Worm (Caenorhabditis elegans) whole organism, L1 larva: Measurements from ENCODE around the gene psf-1.

ENCODE experiments used
- C16A3.4 ChIP-seq: fragments of 150-350 bp; optimal IDR thresholded peaks from 2 replicates; lab custom pipeline; 2014; ENCODE audit warnings: missing biosample characterization, missing genetic modification characterization
- F16B12.6 ChIP-seq: fragments of 150-350 bp; optimal IDR thresholded peaks from 2 replicates; lab custom pipeline; 2014; ENCODE audit warnings: missing biosample characterization, missing genetic modification characterization
- Y116A8C.19 ChIP-seq: sonication (generic microtip); optimal IDR thresholded peaks from 2 replicates; lab custom pipeline; 2016; ENCODE audit warnings: missing compliant biosample characterization, missing genetic modification characterization, borderline replicate concordance
- aha-1 ChIP-seq: fragments of 150-350 bp; optimal IDR thresholded peaks from 2 replicates; lab custom pipeline; 2014; ENCODE audit warnings: missing biosample characterization, missing genetic modification characterization
- alr-1 ChIP-seq: fragments of 200-800 bp; sonication (Bioruptor generic); optimal IDR thresholded peaks from 2 replicates; lab custom pipeline; 2018; ENCODE audit warnings: borderline replicate concordance, mild to moderate bottlenecking, missing genetic modification characterization, missing compliant biosample characterization
- blmp-1 ChIP-seq: fragments of 150-350 bp; optimal IDR thresholded peaks from 2 replicates; lab custom pipeline; 2014; ENCODE audit warnings: missing biosample characterization, missing genetic modification characterization
- ceh-63 ChIP-seq: fragments of 200-800 bp; sonication (Bioruptor generic); optimal IDR thresholded peaks from 2 replicates; lab custom pipeline; 2018; ENCODE audit warnings: mild to moderate bottlenecking, missing genetic modification characterization, missing compliant biosample characterization
- dpl-1 ChIP-seq, 3 experiments: fragments of 150-350 bp in 2 of 3; sonication (generic microtip) in 1 of 3; optimal IDR thresholded peaks; 2 replicates each; lab custom pipeline; 2014 to 2017; ENCODE audit warnings: missing biosample characterization in 3 of 3, missing genetic modification characterization in 3 of 3, missing genetic modification reagents in 3 of 3
- efl-1 ChIP-seq, 4 experiments: fragments of 150-350 bp; optimal IDR thresholded peaks in 3 of 4; peaks in 1 of 4; 1 replicate in 1 of 4; 2 replicates in 3 of 4; lab custom pipeline; 2014; ENCODE audit warnings: missing biosample characterization in 2 of 4, missing genetic modification characterization in 2 of 4, missing genetic modification reagents in 2 of 4
- efl-3 ChIP-seq: fragments of 200-800 bp; sonication (Bioruptor generic); optimal IDR thresholded peaks from 2 replicates; lab custom pipeline; 2018; ENCODE audit warnings: mild to moderate bottlenecking, missing genetic modification characterization, missing compliant biosample characterization
- egl-13 ChIP-seq: sonication (generic microtip); optimal IDR thresholded peaks from 2 replicates; lab custom pipeline; 2016; ENCODE audit warnings: missing genotype, missing genetic modification reagents, missing genetic modification characterization, missing compliant biosample characterization
- egl-27 ChIP-seq, 2 experiments: fragments of 150-350 bp in 1 of 2; sonication (generic microtip); optimal IDR thresholded peaks; 3 replicates each; lab custom pipeline; 2017 to 2018; ENCODE audit warnings: missing biosample characterization in 2 of 2, missing genetic modification characterization in 2 of 2, missing genetic modification reagents in 2 of 2
- elt-3 ChIP-seq, 6 experiments: fragments of 150-350 bp in 1 of 6; sonication (generic microtip); optimal IDR thresholded peaks; 2 replicates each; lab custom pipeline; 2017 to 2018; ENCODE audit warnings: missing biosample characterization in 6 of 6, missing genetic modification characterization in 6 of 6, inconsistent platforms in 1 of 6
- ets-5 ChIP-seq: fragments of 200-800 bp; sonication (Bioruptor generic); IDR thresholded peaks from 2 replicates; pipeline ENCODE4 v1.3.6; 2022; ENCODE audit warnings: missing genetic modification characterization, missing compliant biosample characterization
- fkh-10 ChIP-seq: sonication (generic microtip); optimal IDR thresholded peaks from 2 replicates; lab custom pipeline; 2017; ENCODE audit warnings: missing biosample characterization, missing genetic modification reagents, missing genetic modification characterization
- fkh-8 ChIP-seq: sonication (generic microtip); optimal IDR thresholded peaks from 2 replicates; lab custom pipeline; 2016; ENCODE audit warnings: mild to moderate bottlenecking, missing genetic modification characterization, missing compliant biosample characterization
- fos-1 ChIP-seq: fragments of 150-350 bp; optimal IDR thresholded peaks from 2 replicates; lab custom pipeline; 2014; ENCODE audit warnings: missing biosample characterization, missing genetic modification characterization
- grh-1 ChIP-seq: fragments of 200-800 bp; sonication (Bioruptor generic); IDR thresholded peaks from 2 replicates; pipeline ENCODE4 v1.3.6; 2022; ENCODE audit warnings: missing genetic modification reagents, missing genetic modification characterization, missing compliant biosample characterization
- hlh-17 ChIP-seq: fragments of 200-800 bp; sonication (Bioruptor generic); optimal IDR thresholded peaks from 2 replicates; lab custom pipeline; 2018; ENCODE audit warnings: missing genetic modification characterization, mild to moderate bottlenecking, missing compliant biosample characterization, moderate library complexity, borderline replicate concordance
- hpl-2 ChIP-seq: fragments of 150-350 bp; optimal IDR thresholded peaks from 2 replicates; lab custom pipeline; 2014; ENCODE audit warnings: missing biosample characterization, missing genetic modification reagents, missing genetic modification characterization
- irx-1 ChIP-seq: sonication (generic microtip); optimal IDR thresholded peaks from 2 replicates; lab custom pipeline; 2016; ENCODE audit warnings: missing genetic modification characterization, missing compliant biosample characterization
- isw-1 ChIP-seq: fragments of 200-800 bp; sonication (Bioruptor generic); IDR thresholded peaks from 2 replicates; pipeline ENCODE4 v1.3.6; 2022; ENCODE audit warnings: missing genetic modification characterization, missing compliant biosample characterization
- jun-1 ChIP-seq: fragments of 150-350 bp; optimal IDR thresholded peaks from 2 replicates; lab custom pipeline; 2014; ENCODE audit warnings: missing biosample characterization, missing genetic modification reagents, missing genetic modification characterization
- lin-13 ChIP-seq: fragments of 150-350 bp; optimal IDR thresholded peaks from 2 replicates; lab custom pipeline; 2014; ENCODE audit warnings: missing biosample characterization, missing genetic modification reagents, missing genetic modification characterization
- lin-14 ChIP-seq: fragments of 200-800 bp; sonication (Bioruptor generic); optimal IDR thresholded peaks from 2 replicates; lab custom pipeline; 2018; ENCODE audit warnings: mild to moderate bottlenecking, missing genetic modification characterization, moderate library complexity, missing compliant biosample characterization
- lir-3 ChIP-seq: sonication (generic microtip); optimal IDR thresholded peaks from 2 replicates; lab custom pipeline; 2016; ENCODE audit warnings: mild to moderate bottlenecking, missing genetic modification characterization, moderate library complexity, missing compliant biosample characterization; ENCODE audit not compliant: poor library complexity
- mab-9 ChIP-seq: fragments of 200-800 bp; sonication (Bioruptor generic); IDR thresholded peaks from 2 replicates; pipeline ENCODE4 v1.3.6; 2022; ENCODE audit warnings: missing genetic modification reagents, missing genetic modification characterization, missing compliant biosample characterization
- mdl-1 ChIP-seq, 2 experiments: fragments of 150-350 bp; optimal IDR thresholded peaks; 2 replicates each; lab custom pipeline; 2014 to 2017; ENCODE audit warnings: missing biosample characterization in 2 of 2, missing genetic modification characterization in 2 of 2, inconsistent platforms in 1 of 2
- mef-2 ChIP-seq: fragments of 150-350 bp; optimal IDR thresholded peaks from 2 replicates; lab custom pipeline; 2014; ENCODE audit warnings: missing biosample characterization, missing genetic modification characterization
- mep-1 ChIP-seq: fragments of 150-350 bp; optimal IDR thresholded peaks from 2 replicates; lab custom pipeline; 2014; ENCODE audit warnings: missing biosample characterization, missing genetic modification characterization
- nhr-71 ChIP-seq: sonication (generic microtip); optimal IDR thresholded peaks from 2 replicates; lab custom pipeline; 2016; ENCODE audit warnings: mild to moderate bottlenecking, missing genetic modification characterization, moderate library complexity, missing compliant biosample characterization
- nhr-77 ChIP-seq: fragments of 150-350 bp; optimal IDR thresholded peaks from 2 replicates; lab custom pipeline; 2014; ENCODE audit warnings: missing biosample characterization, missing genetic modification characterization
- nhr-85 ChIP-seq: sonication (generic microtip); peaks from one replicate; lab custom pipeline; 2016; ENCODE audit warnings: missing genetic modification characterization, inconsistent platforms, missing compliant biosample characterization
- pag-3 ChIP-seq: sonication (generic microtip); optimal IDR thresholded peaks from 2 replicates; lab custom pipeline; 2017; ENCODE audit warnings: missing genetic modification characterization, mild to moderate bottlenecking, missing compliant biosample characterization, antibody characterized with exemption, borderline replicate concordance; ENCODE audit not compliant: insufficient read depth
- pax-3 ChIP-seq: fragments of 200-800 bp; sonication (Bioruptor generic); optimal IDR thresholded peaks from 2 replicates; lab custom pipeline; 2018; ENCODE audit warnings: mild to moderate bottlenecking, missing genetic modification characterization, moderate library complexity, missing compliant biosample characterization
- rnt-1 ChIP-seq: sonication (generic microtip); optimal IDR thresholded peaks from 2 replicates; lab custom pipeline; 2016; ENCODE audit warnings: mild to moderate bottlenecking, missing genetic modification characterization, moderate library complexity, missing compliant biosample characterization
- skn-1 ChIP-seq: fragments of 150-350 bp; optimal IDR thresholded peaks from 2 replicates; lab custom pipeline; 2014; ENCODE audit warnings: missing biosample characterization, missing genetic modification characterization
- snpc-4 ChIP-seq: fragments of 150-350 bp; optimal IDR thresholded peaks from 2 replicates; lab custom pipeline; 2014; ENCODE audit warnings: missing biosample characterization, missing genetic modification characterization
- snu-23 ChIP-seq: sonication (generic microtip); optimal IDR thresholded peaks from 2 replicates; lab custom pipeline; 2016; ENCODE audit warnings: missing genetic modification characterization, missing compliant biosample characterization
- sox-4 ChIP-seq: sonication (generic microtip); optimal IDR thresholded peaks from 2 replicates; lab custom pipeline; 2016; ENCODE audit warnings: missing genetic modification characterization, missing compliant biosample characterization
- sptf-1 ChIP-seq: fragments of 150-350 bp; optimal IDR thresholded peaks from 2 replicates; lab custom pipeline; 2014; ENCODE audit warnings: missing biosample characterization, missing genetic modification characterization
- sup-37 ChIP-seq: fragments of 200-800 bp; sonication (Bioruptor generic); optimal IDR thresholded peaks from 2 replicates; lab custom pipeline; 2018; ENCODE audit warnings: mild to moderate bottlenecking, missing genetic modification characterization, missing compliant biosample characterization
- tlp-1 ChIP-seq: fragments of 150-350 bp; optimal IDR thresholded peaks from 2 replicates; lab custom pipeline; 2014; ENCODE audit warnings: missing biosample characterization, missing genetic modification characterization
- unc-130 ChIP-seq: fragments of 150-350 bp; optimal IDR thresholded peaks from 2 replicates; lab custom pipeline; 2017; ENCODE audit warnings: missing biosample characterization, missing genetic modification characterization, inconsistent platforms
- unc-30 ChIP-seq: sonication (generic microtip); optimal IDR thresholded peaks from 2 replicates; lab custom pipeline; 2017; ENCODE audit warnings: missing biosample characterization, missing genetic modification characterization
- unc-98 ChIP-seq: fragments of 200-800 bp; sonication (Bioruptor generic); IDR thresholded peaks from 2 replicates; pipeline ENCODE4 v1.3.6; 2022; ENCODE audit warnings: missing genetic modification characterization, missing compliant biosample characterization
- vab-15 ChIP-seq: sonication (generic microtip); optimal IDR thresholded peaks from 2 replicates; lab custom pipeline; 2017; ENCODE audit warnings: missing genotype, mild to moderate bottlenecking, missing genetic modification characterization, missing compliant biosample characterization
- xbp-1 ChIP-seq: sonication (generic microtip); optimal IDR thresholded peaks from 2 replicates; lab custom pipeline; 2016; ENCODE audit warnings: missing genetic modification characterization, missing compliant biosample characterization
- zag-1 ChIP-seq: fragments of 150-350 bp; optimal IDR thresholded peaks from 2 replicates; lab custom pipeline; 2014; ENCODE audit warnings: missing biosample characterization, missing genetic modification characterization
- zip-4 ChIP-seq: fragments of 200-800 bp; sonication (Bioruptor generic); optimal IDR thresholded peaks from 2 replicates; lab custom pipeline; 2018; ENCODE audit warnings: mild to moderate bottlenecking, missing genetic modification characterization, moderate library complexity, missing compliant biosample characterization

psf-1 gene

ce11 chrII:9986635-9987575, 18.4 kb downstream of the psf-1 start:
- TF ChIP-seq unc-130 (tag; lab: Kevin White, UChicago) (no peak), mab-9 (GFP tag; lab: Robert Waterston, UW) (no peak), fos-1 (tag; lab: Kevin White, UChicago) (no peak), nhr-77 (tag; lab: Kevin White, UChicago) (no peak), nhr-71 (peak; percentile 18), snu-23 (GFP tag; lab: Kevin White, UChicago) (no peak), sox-4 (tag; lab: Kevin White, UChicago) (no peak), zip-4 (no peak), pag-3 (tag; lab: Kevin White, UChicago) (no peak), tlp-1 (tag; lab: Kevin White, UChicago) (no peak), ceh-63 (GFP tag; lab: Kevin White, UChicago) (no peak), nhr-85 (tag; lab: Kevin White, UChicago) (peak; percentile 82), F16B12.6 (tag; lab: Kevin White, UChicago) (no peak), sptf-1 (tag; lab: Kevin White, UChicago) (no peak), jun-1 (tag; lab: Kevin White, UChicago) (no peak), hpl-2 (GFP tag; lab: Kevin White, UChicago) (no peak), alr-1 (no peak), rnt-1 (tag; lab: Kevin White, UChicago) (peak; percentile 34), xbp-1 (tag; lab: Kevin White, UChicago) (no peak), fkh-8 (tag; lab: Kevin White, UChicago) (no peak), ets-5 (GFP tag; lab: Robert Waterston, UW) (no peak), elt-3 (tag; optimal IDR thresholded peaks at IDR 0.05; lab: Kevin White, UChicago) (peak in 2 of 6 experiments; percentile 22 to 41), mep-1 (tag; lab: Kevin White, UChicago) (no peak), unc-30 (tag; lab: Kevin White, UChicago) (no peak), skn-1 (tag; lab: Kevin White, UChicago) (no peak), snpc-4 (no peak), lin-14 (GFP tag; lab: Kevin White, UChicago) (peak; percentile 45), isw-1 (GFP tag; lab: Robert Waterston, UW) (no peak), mdl-1 (tag; optimal IDR thresholded peaks at IDR 0.05; lab: Kevin White, UChicago) (no peak), zag-1 (tag; lab: Kevin White, UChicago) (no peak), irx-1 (tag; lab: Kevin White, UChicago) (no peak), egl-27 (tag; optimal IDR thresholded peaks at IDR 0.05; lab: Kevin White, UChicago) (no peak), hlh-17 (GFP tag; lab: Kevin White, UChicago) (no peak), lir-3 (no peak), egl-13 (tag; lab: Kevin White, UChicago) (no peak), sup-37 (no peak), Y116A8C.19 (no peak), efl-1 (optimal IDR thresholded peaks at IDR 0.05; lab: Kevin White, UChicago) (no peak), efl-1 (GFP tag; optimal IDR thresholded peaks at IDR 0.05 in 1 of 2; lab: Kevin White, UChicago) (no peak), grh-1 (GFP tag; lab: Robert Waterston, UW) (peak; percentile 81), aha-1 (tag; lab: Kevin White, UChicago) (no peak), efl-3 (GFP tag; lab: Kevin White, UChicago) (no peak), lin-13 (GFP tag; lab: Kevin White, UChicago) (no peak), pax-3 (tag; lab: Kevin White, UChicago) (no peak), fkh-10 (no peak), blmp-1 (peak; percentile 2), C16A3.4 (no peak), dpl-1 (GFP tag; optimal IDR thresholded peaks at IDR 0.05; lab: Kevin White, UChicago) (no peak), mef-2 (no peak), unc-98 (GFP tag; lab: Robert Waterston, UW) (no peak), vab-15 (no peak)
